Worm (Caenorhabditis elegans): Measurements from ENCODE around the gene vpat-1.

DNA sequence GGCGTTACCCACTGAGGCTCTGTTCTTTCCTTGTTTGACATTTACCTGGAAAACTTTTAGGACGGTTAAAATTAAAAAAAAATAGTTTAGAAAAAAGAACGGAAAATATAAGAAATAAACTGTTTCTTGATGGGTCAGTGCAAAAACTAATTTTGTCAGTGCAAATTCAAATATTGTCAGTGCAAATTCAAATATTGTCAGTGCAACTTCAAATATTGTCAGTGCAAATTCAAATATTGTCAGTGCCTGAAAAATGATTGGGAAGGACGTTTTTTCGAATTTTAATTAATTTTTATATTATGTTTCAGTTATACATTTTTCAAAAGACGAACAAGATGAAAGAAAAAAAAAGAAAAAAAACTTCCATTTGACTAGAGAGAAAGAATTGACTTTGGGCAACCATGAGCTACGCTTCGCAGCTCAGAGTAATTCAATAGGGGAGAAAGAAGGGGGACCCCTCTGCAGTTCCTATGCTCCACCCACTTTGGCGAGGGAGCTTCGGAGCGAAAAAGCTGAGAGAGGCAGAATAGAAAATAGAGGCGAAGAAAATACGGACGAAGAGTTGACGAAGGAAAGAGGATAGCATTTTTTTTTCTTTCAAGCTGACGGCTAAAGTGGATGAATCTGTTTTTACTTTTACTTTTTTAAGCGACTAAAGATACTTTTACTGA, 16.5 kb upstream of the vpat-1 start, which contains the start of gene unc-1:
- TF ChIP-seq blmp-1 (tag; optimal IDR thresholded peaks at IDR 0.05) (no peak), unc-62 (GFP tag; optimal IDR thresholded peaks at IDR 0.05) (no peak), nhr-237 (tag; optimal IDR thresholded peaks at IDR 0.05) (no peak), bed-3 (GFP tag; optimal IDR thresholded peaks at IDR 0.05) (no peak), lsy-2 (tag; optimal IDR thresholded peaks at IDR 0.05) (no peak), elt-1 (tag; optimal IDR thresholded peaks at IDR 0.05; ENCODE audit: borderline replicate concordance, insufficient read depth) (no peak), pha-4 (tag; optimal IDR thresholded peaks at IDR 0.05) (no peak), mep-1 (tag; optimal IDR thresholded peaks at IDR 0.05) (peak; percentile 7), unc-39 (tag; optimal IDR thresholded peaks at IDR 0.05) (no peak)

Measured in whole organism, mixed stage, embryonic.